Fruit fly (Drosophila melanogaster): ENCODE results near the gene AP-2sigma.

DNA sequence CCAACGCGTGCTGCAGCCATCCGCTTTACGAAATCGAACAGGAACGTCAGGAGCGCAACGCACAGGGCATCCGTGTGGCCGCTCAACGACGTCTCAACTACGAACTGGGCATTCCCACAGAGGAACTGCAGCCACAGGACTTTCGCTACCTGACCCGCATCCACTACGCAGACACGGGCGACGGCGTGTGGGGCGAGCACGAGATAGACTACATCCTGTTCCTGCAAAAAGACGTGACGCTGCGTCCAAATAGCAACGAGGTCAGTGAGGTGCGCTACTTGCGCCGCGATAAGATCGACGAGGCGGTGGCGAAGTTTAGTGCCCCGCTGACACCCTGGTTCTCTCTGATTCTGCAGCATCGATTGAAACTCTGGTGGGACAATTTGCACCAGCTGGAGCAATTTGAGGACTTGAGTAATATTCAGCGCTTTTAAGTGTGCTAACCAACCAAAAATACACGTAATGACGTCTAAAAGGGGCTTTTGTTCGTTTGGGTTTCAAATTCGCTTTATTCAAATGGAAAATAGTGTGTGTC lies 801 bp upstream of the AP-2sigma start:
- TF ChIP-seq ttk (optimal IDR thresholded peaks at IDR 0.05) (peak; percentile 1), psq (optimal IDR thresholded peaks at IDR 0.05) (no peak), h (optimal IDR thresholded peaks at IDR 0.05) (no peak), Myc (optimal IDR thresholded peaks at IDR 0.05) (no peak), insv (optimal IDR thresholded peaks at IDR 0.05) (no peak), Sin3A (optimal IDR thresholded peaks at IDR 0.05) (no peak)

Data from Kc167 (cell line).